Fruit fly (Drosophila melanogaster): ENCODE measurements around the gene CG3078.

dm6 chrX:2262511-2262910 is 2.8 kb upstream of the CG3078 start, which contains the start of the genes temp and CG3071:
- TF ChIP-seq Myc (optimal IDR thresholded peaks at IDR 0.05) (no peak), Sin3A (optimal IDR thresholded peaks at IDR 0.05) (no peak), psq (optimal IDR thresholded peaks at IDR 0.05) (no peak)
